Worm (Caenorhabditis elegans): Measurements from ENCODE around the gene apc-17.
"Not testable (repeated sequence)": the region's sequence is repeated elsewhere in the genome, so short reads cannot be mapped to it uniquely, and the experiment has no call there.

Gene apc-17

DNA sequence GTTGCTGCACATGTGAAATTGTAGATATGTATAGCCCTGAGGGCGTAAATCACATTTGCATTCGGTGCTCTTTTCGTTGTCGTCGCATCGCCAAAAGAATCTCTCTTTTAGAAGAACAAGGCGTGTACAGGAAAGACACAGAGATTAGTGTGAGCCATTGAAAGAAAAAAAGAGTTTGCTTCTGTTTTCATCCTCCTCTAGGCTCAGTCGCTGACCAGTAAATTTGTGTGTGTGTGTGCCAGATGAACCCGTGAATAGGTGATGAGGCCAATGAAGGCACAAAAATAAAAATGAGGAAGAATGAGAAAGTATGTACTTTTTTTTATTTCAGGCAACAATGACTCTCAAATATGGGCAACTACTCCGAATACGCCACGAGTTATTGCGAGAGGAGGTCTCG, 4.5 kb downstream of the apc-17 start, which contains the start of gene mat-2:
mat-2 (plus strand) TSS at position 301 of the 400 bp plus-strand sequence.
- no peak for TF ChIP-seq ztf-23 (GFP tag; IDR thresholded peaks at IDR 0.05)
- TF ChIP-seq T22C8.4 (GFP tag; IDR thresholded peaks at IDR 0.05) = no peak
- no peak for TF ChIP-seq med-1 (GFP tag; optimal IDR thresholded peaks at IDR 0.05; ENCODE audit: insufficient read depth)
- TF ChIP-seq cog-1 (tag; optimal IDR thresholded peaks at IDR 0.05) = no peak
- TF ChIP-seq ref-1 (GFP tag; conservative IDR thresholded peaks at IDR 0.05) = no peak
- no peak for TF ChIP-seq ztf-29 (GFP tag; IDR thresholded peaks at IDR 0.05)
- TF ChIP-seq flt-1 (GFP tag; IDR thresholded peaks at IDR 0.05) = no peak
- no peak for TF ChIP-seq klf-2 (GFP tag; conservative IDR thresholded peaks at IDR 0.05)
- no peak for TF ChIP-seq tab-1 (GFP tag; IDR thresholded peaks at IDR 0.05)

DNA sequence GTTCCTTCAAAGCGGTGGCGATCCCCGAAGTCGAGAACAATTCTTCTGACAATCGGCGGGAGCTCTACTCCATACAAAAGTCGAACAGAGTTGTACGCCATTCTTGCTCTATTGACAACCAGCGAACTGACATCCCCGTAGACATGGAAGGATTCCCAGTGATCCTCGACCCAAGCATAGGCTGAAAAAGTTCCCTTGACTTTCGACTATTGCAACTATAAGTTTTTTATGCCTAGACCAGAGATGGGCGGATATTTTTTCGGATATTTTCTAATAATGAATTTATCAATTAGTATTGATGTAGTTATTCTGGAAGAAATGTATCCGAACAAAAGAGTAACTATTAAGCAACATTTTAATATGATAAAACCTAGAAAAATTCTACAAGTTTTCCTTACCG, 13.9 kb downstream of the apc-17 start, which contains the start of gene W10C6.2:
W10C6.2 (minus strand) TSS at position 101 of the 400 bp plus-strand sequence.
- TF ChIP-seq T22C8.4 (GFP tag; IDR thresholded peaks at IDR 0.05); ref-1 (GFP tag; conservative IDR thresholded peaks at IDR 0.05); ztf-23 (GFP tag; IDR thresholded peaks at IDR 0.05): not testable (repeated sequence)

DNA sequence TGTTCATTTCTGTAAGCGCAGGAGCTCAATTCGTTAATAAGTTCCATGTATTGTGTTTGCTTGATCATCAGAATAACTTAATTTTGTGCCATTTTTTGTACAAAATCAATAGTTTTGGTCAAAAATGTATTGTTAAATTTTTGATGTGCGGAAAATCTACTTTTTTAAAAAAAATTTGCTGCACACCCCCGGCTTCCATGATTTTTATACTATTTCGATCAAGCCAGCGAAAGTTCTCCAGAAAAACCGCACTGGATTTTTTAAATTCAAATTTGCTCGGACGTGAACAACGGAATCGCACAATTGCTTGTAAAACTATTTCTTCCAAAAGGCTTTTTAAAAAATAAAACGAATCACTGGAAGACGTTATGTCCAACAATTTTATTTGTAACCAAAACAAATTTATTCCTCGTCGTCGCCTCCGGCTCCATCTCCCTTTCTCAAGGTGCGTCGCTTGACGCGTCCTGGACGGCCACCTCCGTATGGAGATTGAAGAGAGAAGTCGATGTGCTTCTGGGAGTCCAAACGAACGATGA, 17.2 kb downstream of the apc-17 start:
- TF ChIP-seq cog-1 (tag; optimal IDR thresholded peaks at IDR 0.05) (no peak), med-1 (GFP tag; optimal IDR thresholded peaks at IDR 0.05; ENCODE audit: insufficient read depth) (no peak), ref-1 (GFP tag; conservative IDR thresholded peaks at IDR 0.05) (no peak), T22C8.4 (GFP tag; IDR thresholded peaks at IDR 0.05) (no peak), ztf-23 (GFP tag; IDR thresholded peaks at IDR 0.05) (no peak), flt-1 (GFP tag; IDR thresholded peaks at IDR 0.05) (no peak), ztf-29 (GFP tag; IDR thresholded peaks at IDR 0.05) (no peak), tab-1 (GFP tag; IDR thresholded peaks at IDR 0.05) (no peak), klf-2 (GFP tag; conservative IDR thresholded peaks at IDR 0.05) (no peak)

DNA sequence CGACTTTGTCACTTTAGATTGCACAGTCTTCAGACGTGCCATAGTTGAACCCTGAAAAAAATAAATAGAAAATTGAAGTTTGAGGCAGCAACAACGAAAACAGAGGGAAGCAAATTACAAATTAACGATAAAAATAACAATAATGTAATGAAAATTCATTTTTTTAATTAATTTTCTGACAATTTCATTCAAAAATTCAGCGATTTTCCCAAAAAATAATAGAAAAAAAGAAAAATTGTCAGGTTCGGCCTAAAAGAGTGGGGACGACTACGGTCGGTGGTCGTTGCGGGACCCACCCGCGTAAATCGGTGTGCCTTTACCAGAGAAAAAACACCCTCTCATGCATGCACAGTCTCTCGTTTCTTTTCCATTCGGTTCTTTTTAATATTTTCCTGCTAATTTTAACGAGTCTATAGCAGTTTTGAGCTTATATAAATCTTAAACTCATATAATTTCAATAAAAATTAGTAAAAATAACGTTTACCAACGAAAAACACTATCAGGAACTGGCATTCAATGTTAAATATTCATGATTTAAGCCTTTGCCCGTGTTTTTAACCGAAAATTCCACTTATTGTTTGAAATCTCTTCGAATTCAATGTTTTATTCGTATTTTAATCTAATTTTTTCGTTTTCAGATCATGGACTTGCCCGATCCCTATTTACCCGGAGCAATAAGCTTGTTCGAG, 18.5 kb downstream of the apc-17 start, which contains the start of the genes rps-9 and lsm-1:
rps-9 (minus strand) TSS at position 51 of the 689 bp plus-strand sequence.
lsm-1 (plus strand) TSS at position 639 of the 689 bp plus-strand sequence.
- peak; percentile 46; the same call in 1 of the 2 replicates for TF ChIP-seq flt-1 (GFP tag; IDR thresholded peaks at IDR 0.05)
- TF ChIP-seq med-1 (GFP tag; optimal IDR thresholded peaks at IDR 0.05; ENCODE audit: insufficient read depth) = no peak
- no peak for TF ChIP-seq tab-1 (GFP tag; IDR thresholded peaks at IDR 0.05)

DNA sequence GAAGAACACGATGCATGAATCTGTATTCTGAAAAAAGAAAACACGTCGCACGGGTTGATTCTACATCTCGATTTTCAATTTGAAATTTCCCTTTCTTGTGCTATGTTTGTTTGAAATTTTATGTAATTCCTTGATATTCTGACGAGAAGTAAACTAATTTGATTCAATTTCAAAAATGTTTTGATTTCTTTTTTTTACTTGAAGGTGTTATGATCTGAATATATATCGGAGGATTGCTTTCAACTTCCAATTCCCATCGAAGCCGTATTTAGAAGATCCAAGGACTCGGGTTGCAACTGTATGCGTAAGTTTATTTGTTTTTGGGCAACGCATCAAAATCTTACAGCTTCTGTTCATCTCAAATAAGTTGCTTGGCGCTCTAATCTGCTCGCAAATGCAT, 19.4 kb downstream of the apc-17 start, which contains the start of gene F40F8.1:
F40F8.1 (plus strand) TSS at position 301 of the 400 bp plus-strand sequence.
- TF ChIP-seq cog-1 (tag; optimal IDR thresholded peaks at IDR 0.05) (no peak), klf-2 (GFP tag; conservative IDR thresholded peaks at IDR 0.05) (no peak), T22C8.4 (GFP tag; IDR thresholded peaks at IDR 0.05) (no peak)

DNA sequence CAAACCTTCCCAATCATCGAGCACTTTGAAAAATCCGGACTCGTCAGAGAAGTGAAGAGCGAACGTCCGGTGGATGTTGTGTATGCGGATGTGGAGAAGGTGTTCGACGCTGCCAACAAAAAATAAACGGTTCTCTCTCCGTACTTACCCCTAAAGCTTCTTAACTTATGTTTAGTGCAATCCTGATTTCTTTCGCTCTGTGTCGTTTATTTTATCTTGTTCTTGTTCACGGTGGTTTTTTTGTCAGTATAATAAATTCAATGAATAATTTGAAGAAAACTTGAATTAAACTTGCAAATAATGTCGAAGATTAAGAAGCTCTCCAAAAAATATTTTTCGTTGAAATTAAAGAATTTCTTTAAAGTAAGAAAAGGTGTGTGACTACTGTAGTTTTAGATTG, 21.1 kb downstream of the apc-17 start, which contains the start of gene F40F8.3:
F40F8.3 (plus strand) TSS at position 301 of the 400 bp plus-strand sequence.
- TF ChIP-seq flt-1 (GFP tag; IDR thresholded peaks at IDR 0.05) (no peak), ref-1 (GFP tag; conservative IDR thresholded peaks at IDR 0.05) (no peak), klf-2 (GFP tag; conservative IDR thresholded peaks at IDR 0.05) (no peak), tab-1 (GFP tag; IDR thresholded peaks at IDR 0.05) (no peak), ztf-29 (GFP tag; IDR thresholded peaks at IDR 0.05) (no peak), T22C8.4 (GFP tag; IDR thresholded peaks at IDR 0.05) (no peak), ztf-23 (GFP tag; IDR thresholded peaks at IDR 0.05) (no peak), cog-1 (tag; optimal IDR thresholded peaks at IDR 0.05) (no peak), med-1 (GFP tag; optimal IDR thresholded peaks at IDR 0.05; ENCODE audit: insufficient read depth) (no peak)

DNA sequence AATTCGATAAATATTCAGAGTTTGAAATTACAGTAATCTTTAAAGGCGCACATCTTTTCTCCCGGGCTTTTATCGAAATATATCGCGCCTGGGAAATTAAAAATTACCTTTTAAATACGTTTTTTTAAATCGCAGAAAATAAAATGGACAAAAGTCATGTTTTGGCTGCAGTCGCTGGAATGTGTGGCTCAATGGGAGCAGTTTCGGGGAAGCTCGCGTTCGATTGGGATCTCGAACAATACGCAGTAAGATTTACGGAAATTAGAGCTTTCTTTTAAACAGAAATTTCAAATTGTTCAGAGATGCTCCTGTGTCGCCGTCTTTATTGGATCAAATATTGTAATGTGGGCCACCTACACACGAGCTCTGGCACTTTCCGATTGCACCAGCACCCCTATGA, 21.6 kb downstream of the apc-17 start, which contains the start of gene F40F8.12:
F40F8.12 (plus strand) TSS at position 301 of the 400 bp plus-strand sequence.
- TF ChIP-seq klf-2 (GFP tag; conservative IDR thresholded peaks at IDR 0.05) (no peak), med-1 (GFP tag; optimal IDR thresholded peaks at IDR 0.05; ENCODE audit: insufficient read depth) (no peak), ref-1 (GFP tag; conservative IDR thresholded peaks at IDR 0.05) (no peak), cog-1 (tag; optimal IDR thresholded peaks at IDR 0.05) (no peak), ztf-23 (GFP tag; IDR thresholded peaks at IDR 0.05) (no peak), ztf-29 (GFP tag; IDR thresholded peaks at IDR 0.05) (no peak), T22C8.4 (GFP tag; IDR thresholded peaks at IDR 0.05) (no peak), flt-1 (GFP tag; IDR thresholded peaks at IDR 0.05) (no peak), tab-1 (GFP tag; IDR thresholded peaks at IDR 0.05) (no peak)

DNA sequence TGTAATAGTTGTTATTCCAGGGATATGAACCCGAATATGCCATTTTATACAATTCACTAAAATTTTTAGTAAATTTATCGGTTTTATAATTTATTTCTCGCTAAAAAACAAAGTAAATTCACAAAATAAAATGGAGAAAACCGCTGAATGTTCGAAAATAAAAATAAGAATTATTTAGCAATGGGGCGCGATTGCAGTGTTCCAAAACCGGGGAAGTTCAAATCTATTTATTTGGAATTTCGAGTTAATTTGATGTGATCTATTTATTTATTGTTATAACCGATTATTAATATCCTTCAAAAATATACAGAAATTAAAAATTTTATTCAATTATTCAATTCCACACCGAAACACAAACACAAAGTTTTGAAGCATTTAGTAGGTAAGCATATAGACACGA, 24.6 kb downstream of the apc-17 start, which contains the start of gene F40F8.11:
F40F8.11 (minus strand) TSS at position 49 of the 400 bp plus-strand sequence.
- TF ChIP-seq cog-1 (tag; optimal IDR thresholded peaks at IDR 0.05) = peak; percentile 10
- no peak for TF ChIP-seq tab-1 (GFP tag; IDR thresholded peaks at IDR 0.05)
- no peak for TF ChIP-seq ztf-29 (GFP tag; IDR thresholded peaks at IDR 0.05)
- no peak for TF ChIP-seq klf-2 (GFP tag; conservative IDR thresholded peaks at IDR 0.05)
- TF ChIP-seq flt-1 (GFP tag; IDR thresholded peaks at IDR 0.05) = no peak

DNA sequence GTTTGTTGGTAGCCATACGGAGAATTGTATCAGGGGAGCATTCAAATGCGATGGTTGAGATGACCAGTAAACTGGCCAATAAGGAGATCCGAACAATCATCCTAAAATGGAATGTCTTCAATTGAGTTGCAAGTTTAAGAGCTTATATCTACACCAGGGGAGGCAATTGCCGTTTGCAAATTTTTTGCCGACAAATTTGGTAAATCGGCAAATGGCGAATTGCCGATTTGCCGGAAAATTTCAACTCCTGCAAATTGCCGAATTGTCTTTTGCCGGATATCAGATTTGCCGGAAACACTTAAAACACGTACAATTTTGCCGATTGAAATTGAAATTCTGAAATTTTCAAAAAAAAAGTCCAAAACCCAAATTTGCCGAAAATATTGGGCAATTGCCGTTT, 26.9 kb downstream of the apc-17 start, which contains the start of gene F40F8.5:
F40F8.5 (minus strand) TSS at position 101 of the 400 bp plus-strand sequence.
- TF ChIP-seq ztf-29 (GFP tag; IDR thresholded peaks at IDR 0.05) (no peak), tab-1 (GFP tag; IDR thresholded peaks at IDR 0.05) (no peak), med-1 (GFP tag; optimal IDR thresholded peaks at IDR 0.05; ENCODE audit: insufficient read depth) (no peak)

DNA sequence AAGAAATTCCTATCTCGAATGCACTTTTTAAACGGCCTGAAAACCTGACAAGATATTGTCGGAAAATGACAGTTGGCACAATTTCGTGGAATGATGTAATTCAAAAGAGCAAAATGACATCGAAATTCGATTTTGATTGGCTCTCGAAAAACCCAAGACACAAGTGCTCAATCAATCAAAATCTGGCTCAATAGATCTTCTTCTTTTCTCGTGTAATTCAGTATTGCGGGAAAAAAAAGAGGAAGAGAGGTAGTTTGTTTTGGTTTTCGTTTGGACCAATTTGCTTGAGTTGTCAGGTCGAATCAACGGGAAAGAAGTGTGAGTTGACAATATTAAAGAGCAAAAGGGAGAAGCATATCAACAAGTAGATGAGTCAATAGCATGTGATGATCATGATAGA, 27.8 kb downstream of the apc-17 start:
- TF ChIP-seq T22C8.4 (GFP tag; IDR thresholded peaks at IDR 0.05) (no peak), ztf-23 (GFP tag; IDR thresholded peaks at IDR 0.05) (no peak), med-1 (GFP tag; optimal IDR thresholded peaks at IDR 0.05; ENCODE audit: insufficient read depth) (no peak)

Data from whole organism, midembryonic.